Worm (Caenorhabditis elegans) whole organism, L4/young adult: ENCODE results near the gene F22B5.5.
A peak's percentile ranks its signal among the peaks of the same experiment; 100 is the strongest.
"Not testable (repeated sequence)": the region's sequence is repeated elsewhere in the genome, so short reads cannot be mapped to it uniquely, and the experiment has no call there.

Experiments used
- W03F9.2 ChIP-seq: fragments of 150-350 bp; optimal IDR thresholded peaks from 2 replicates; lab custom pipeline; 2014; ENCODE audit warnings: missing biosample characterization, missing genetic modification characterization
- dao-5 ChIP-seq: sonication (generic microtip); optimal IDR thresholded peaks from 2 replicates; lab custom pipeline; 2016; ENCODE audit warnings: missing genotype, missing genetic modification characterization, moderate library complexity, missing compliant biosample characterization
- him-1 ChIP-seq: sonication (generic microtip); optimal IDR thresholded peaks from 2 replicates; lab custom pipeline; 2016; ENCODE audit warnings: missing genotype, missing genetic modification reagents, missing genetic modification characterization, missing compliant biosample characterization

F22B5.5 gene

ce11 chrII:8442176-8442575, 12.2 kb downstream of the F22B5.5 start:
- TF ChIP-seq W03F9.2 (tag; lab: Kevin White, UChicago) (peak; percentile 63), him-1 (no peak), dao-5 (no peak)

- TF ChIP-seq him-1 (no peak), W03F9.2 (tag; lab: Kevin White, UChicago) (no peak), dao-5 (peak; percentile 86)
Measured at ce11 chrII:8441519-8441918, 12.9 kb downstream of the F22B5.5 start.

- TF ChIP-seq W03F9.2 (tag; lab: Kevin White, UChicago), result no peak
- TF ChIP-seq him-1, result no peak
- no peak for TF ChIP-seq dao-5
Measured at ce11 chrII:8440792-8441191, 13.6 kb downstream of the F22B5.5 start.

ce11 chrII:8440097-8440496, 14.3 kb downstream of the F22B5.5 start:
- TF ChIP-seq him-1, result no peak
- no peak for TF ChIP-seq dao-5
- TF ChIP-seq W03F9.2 (tag; lab: Kevin White, UChicago), result no peak

- TF ChIP-seq dao-5 (no peak), W03F9.2 (tag; lab: Kevin White, UChicago) (no peak), him-1 (no peak)
Measured at ce11 chrII:8438791-8439287, 15.6 kb downstream of the F22B5.5 start, which contains the start of gene lips-10. lips-10 (plus strand) TSS chrII:8439168.

- TF ChIP-seq W03F9.2 (tag; lab: Kevin White, UChicago), result no peak
- no peak for TF ChIP-seq him-1
- no peak for TF ChIP-seq dao-5
Measured at ce11 chrII:8437035-8437434, 17.4 kb downstream of the F22B5.5 start, which contains the start of gene acp-3. acp-3 (minus strand) TSS chrII:8437135.

- TF ChIP-seq him-1 (no peak), W03F9.2 (tag; lab: Kevin White, UChicago) (no peak), dao-5 (no peak)
Measured at ce11 chrII:8435005-8435404, 19.4 kb downstream of the F22B5.5 start, which contains the start of gene acp-4. acp-4 (minus strand) TSS chrII:8435105.

- TF ChIP-seq W03F9.2 (tag; lab: Kevin White, UChicago) (no peak), him-1 (no peak), dao-5 (no peak)
Measured at ce11 chrII:8431954-8432353, 22.5 kb downstream of the F22B5.5 start, which contains the start of gene acp-2. acp-2 (minus strand) TSS chrII:8432054.

ce11 chrII:8428947-8429919, 25.2 kb downstream of the F22B5.5 start:
- no peak for TF ChIP-seq him-1
- TF ChIP-seq W03F9.2 (tag; lab: Kevin White, UChicago), result peak; percentile 31
- TF ChIP-seq dao-5, result no peak

- TF ChIP-seq dao-5 (no peak), W03F9.2 (tag; lab: Kevin White, UChicago) (no peak), him-1 (no peak)
Measured at ce11 chrII:8428758-8428946, 25.8 kb downstream of the F22B5.5 start, which contains the start of gene F14E5.2. F14E5.2 (minus strand) TSS chrII:8428858.

- TF ChIP-seq him-1 (no peak), dao-5 (no peak), W03F9.2 (tag; lab: Kevin White, UChicago) (no peak)
Measured at ce11 chrII:8420775-8421388, 33.5 kb downstream of the F22B5.5 start.

- TF ChIP-seq him-1; W03F9.2 (tag; lab: Kevin White, UChicago); dao-5: not testable (repeated sequence)
Measured at ce11 chrII:8419798-8420197, 34.6 kb downstream of the F22B5.5 start, which contains the start of gene F14E5.8. F14E5.8 (plus strand) TSS chrII:8420098.

- TF ChIP-seq dao-5, result no peak
- TF ChIP-seq him-1, result no peak
- TF ChIP-seq W03F9.2 (tag; lab: Kevin White, UChicago), result no peak
Measured at ce11 chrII:8419015-8419414, 35.4 kb downstream of the F22B5.5 start.

- TF ChIP-seq W03F9.2 (tag; lab: Kevin White, UChicago) (no peak), dao-5 (no peak), him-1 (no peak)
Measured at ce11 chrII:8417059-8417668, 37.2 kb downstream of the F22B5.5 start, which contains the start of gene fdgt-2. fdgt-2 (plus strand) TSS chrII:8417618.
